Worm (Caenorhabditis elegans) whole organism, young adult: ENCODE results near the gene T05H4.3.

Experiments
- B0261.1 ChIP-seq: sonication (generic microtip); optimal IDR thresholded peaks from 2 replicates; lab custom pipeline; 2016; ENCODE audit warnings: mild to moderate bottlenecking, missing genetic modification characterization, moderate library complexity, missing compliant biosample characterization
- D2030.7 ChIP-seq: fragments of 200-800 bp; sonication (Bioruptor generic); IDR thresholded peaks from 2 replicates; pipeline ENCODE4 v1.3.6; 2022; ENCODE audit warnings: missing genetic modification reagents, missing genetic modification characterization, missing compliant biosample characterization
- ZK185.1 ChIP-seq: sonication (generic microtip); optimal IDR thresholded peaks from 2 replicates; lab custom pipeline; 2016; ENCODE audit warnings: mild to moderate bottlenecking, missing genetic modification characterization, missing compliant biosample characterization; ENCODE audit not compliant: poor library complexity, severe bottlenecking
- ama-1 ChIP-seq, 3 experiments: fragments of 150-350 bp in 1 of 3; sonication (generic microtip) in 2 of 3; optimal IDR thresholded peaks; 2 replicates each; lab custom pipeline; 2014 to 2018; ENCODE audit warnings: missing biosample characterization in 2 of 3, missing genetic modification characterization in 2 of 3, missing genetic modification reagents in 2 of 3
- athp-1 ChIP-seq: sonication (generic microtip); optimal IDR thresholded peaks from 2 replicates; lab custom pipeline; 2017; ENCODE audit warnings: mild to moderate bottlenecking, missing genetic modification characterization, missing compliant biosample characterization
- attf-3 ChIP-seq: fragments of 200-800 bp; sonication (Bioruptor generic); conservative IDR thresholded peaks from 2 replicates; pipeline ENCODE4 v1.3.6; 2022; ENCODE audit warnings: missing genetic modification reagents, missing genetic modification characterization, missing compliant biosample characterization
- attf-5 ChIP-seq: fragments of 200-800 bp; sonication (Bioruptor generic); optimal IDR thresholded peaks from 2 replicates; lab custom pipeline; 2018; ENCODE audit warnings: mild to moderate bottlenecking, missing genetic modification characterization, missing compliant biosample characterization
- ccch-3 ChIP-seq: fragments of 200-800 bp; sonication (Bioruptor generic); optimal IDR thresholded peaks from 2 replicates; lab custom pipeline; 2018; ENCODE audit warnings: mild to moderate bottlenecking, missing genetic modification characterization, missing compliant biosample characterization
- nfya-1 ChIP-seq: sonication (generic microtip); optimal IDR thresholded peaks from 2 replicates; lab custom pipeline; 2017; ENCODE audit warnings: antibody characterized with exemption, missing compliant biosample characterization, missing genetic modification characterization, borderline replicate concordance; ENCODE audit not compliant: insufficient read depth
- snpc-1.3 ChIP-seq: sonication (generic microtip); optimal IDR thresholded peaks from 2 replicates; lab custom pipeline; 2017; ENCODE audit warnings: missing genetic modification characterization, mild to moderate bottlenecking, missing compliant biosample characterization, antibody characterized with exemption, moderate library complexity, missing genotype, missing genetic modification reagents; ENCODE audit not compliant: insufficient read depth

DNA sequence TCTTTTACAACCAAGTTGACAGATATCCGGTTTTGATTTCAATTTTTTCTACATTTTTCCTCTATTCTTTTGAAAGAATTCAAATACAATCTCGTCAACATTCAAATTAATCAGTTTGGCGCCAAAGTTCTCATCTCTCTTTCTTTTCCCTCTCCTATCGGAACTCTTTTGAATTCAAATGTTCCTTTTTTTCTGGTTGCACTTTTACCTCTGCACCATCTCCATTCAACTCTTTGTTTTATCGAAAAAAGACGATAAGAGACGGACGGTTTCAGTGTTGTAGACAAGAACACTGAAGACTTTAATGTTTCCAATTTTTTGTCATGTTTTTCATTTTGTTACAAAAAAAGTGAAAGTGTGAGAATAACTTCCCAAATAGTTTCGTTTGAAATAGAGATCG lies 33.9 kb downstream of the T05H4.3 start:
- TF ChIP-seq D2030.7 (GFP tag; lab: Robert Waterston, UW) (no peak), attf-5 (peak; percentile 11), ama-1 (optimal IDR thresholded peaks at IDR 0.05; lab: Kevin White, UChicago) (no peak), ama-1 (GFP tag; optimal IDR thresholded peaks at IDR 0.05; lab: Kevin White, UChicago) (no peak), nfya-1 (no peak), B0261.1 (no peak), athp-1 (no peak), snpc-1.3 (tag; lab: Kevin White, UChicago) (no peak), ZK185.1 (tag; lab: Kevin White, UChicago) (no peak), attf-3 (GFP tag; lab: Robert Waterston, UW) (no peak), ccch-3 (GFP tag; lab: Kevin White, UChicago) (no peak)
